Worm (Caenorhabditis elegans) whole organism, young adult: ENCODE measurements around the gene odd-1.

Source experiments
- B0019.2 ChIP-seq: fragments of 200-800 bp; sonication (Bioruptor generic); conservative IDR thresholded peaks from 2 replicates; pipeline ENCODE4 v1.3.6; 2022; ENCODE audit warnings: missing genetic modification reagents, missing genetic modification characterization, missing compliant biosample characterization
- D2030.7 ChIP-seq: fragments of 200-800 bp; sonication (Bioruptor generic); IDR thresholded peaks from 2 replicates; pipeline ENCODE4 v1.3.6; 2022; ENCODE audit warnings: missing genetic modification reagents, missing genetic modification characterization, missing compliant biosample characterization
- F33H1.4 ChIP-seq: fragments of 200-800 bp; sonication (Bioruptor generic); IDR thresholded peaks from 2 replicates; pipeline ENCODE4 v1.3.6; 2022; ENCODE audit warnings: missing genetic modification reagents, missing genetic modification characterization, missing compliant biosample characterization
- F49E8.2 ChIP-seq: sonication (generic microtip); optimal IDR thresholded peaks from 3 replicates; lab custom pipeline; 2017; ENCODE audit warnings: missing genetic modification characterization, mild to moderate bottlenecking, missing compliant biosample characterization, antibody characterized with exemption, moderate library complexity; ENCODE audit not compliant: insufficient read depth
- F52B5.7 ChIP-seq: sonication (generic microtip); optimal IDR thresholded peaks from 2 replicates; lab custom pipeline; 2016; ENCODE audit warnings: mild to moderate bottlenecking, missing genetic modification characterization, missing compliant biosample characterization
- F57A8.1 ChIP-seq: fragments of 200-800 bp; sonication (Bioruptor generic); optimal IDR thresholded peaks from 2 replicates; lab custom pipeline; 2018; ENCODE audit warnings: mild to moderate bottlenecking, missing genetic modification characterization, moderate library complexity, missing compliant biosample characterization
- K11D2.4 ChIP-seq: fragments of 200-800 bp; sonication (Bioruptor generic); IDR thresholded peaks from 2 replicates; pipeline ENCODE4 v1.3.6; 2022; ENCODE audit warnings: missing genetic modification reagents, missing genetic modification characterization, missing compliant biosample characterization
- T07F8.4 ChIP-seq: sonication (generic microtip); optimal IDR thresholded peaks from 2 replicates; lab custom pipeline; 2016; ENCODE audit warnings: mild to moderate bottlenecking, missing genetic modification characterization, moderate library complexity, missing compliant biosample characterization
- T26A5.8 ChIP-seq: sonication (generic microtip); optimal IDR thresholded peaks from 2 replicates; lab custom pipeline; 2016; ENCODE audit warnings: missing genetic modification characterization, missing compliant biosample characterization
- Y67H2A.10 ChIP-seq: fragments of 200-800 bp; sonication (Bioruptor generic); conservative IDR thresholded peaks from 2 replicates; pipeline ENCODE4 v1.3.6; 2022; ENCODE audit warnings: missing genetic modification reagents, missing genetic modification characterization, missing compliant biosample characterization
- Y79H2A.3 ChIP-seq: fragments of 200-800 bp; sonication (Bioruptor generic); conservative IDR thresholded peaks from 2 replicates; pipeline ENCODE4 v1.3.6; 2022; ENCODE audit warnings: missing genetic modification reagents, missing genetic modification characterization, missing compliant biosample characterization
- aptf-3 ChIP-seq: fragments of 200-800 bp; sonication (Bioruptor generic); IDR thresholded peaks from 2 replicates; pipeline ENCODE4 v1.3.6; 2022; ENCODE audit warnings: missing genetic modification characterization, missing compliant biosample characterization
- atf-7 ChIP-seq: sonication (generic microtip); optimal IDR thresholded peaks from 2 replicates; lab custom pipeline; 2017; ENCODE audit warnings: mild to moderate bottlenecking, missing genetic modification characterization, missing compliant biosample characterization
- attf-5 ChIP-seq: fragments of 200-800 bp; sonication (Bioruptor generic); optimal IDR thresholded peaks from 2 replicates; lab custom pipeline; 2018; ENCODE audit warnings: mild to moderate bottlenecking, missing genetic modification characterization, missing compliant biosample characterization
- bed-1 ChIP-seq: fragments of 200-800 bp; sonication (Bioruptor generic); IDR thresholded peaks from 2 replicates; pipeline ENCODE4 v1.3.6; 2022; ENCODE audit warnings: missing genetic modification reagents, missing genetic modification characterization, missing compliant biosample characterization
- bed-2 ChIP-seq: fragments of 200-800 bp; sonication (Bioruptor generic); IDR thresholded peaks from 2 replicates; pipeline ENCODE4 v1.3.6; 2022; ENCODE audit warnings: missing genetic modification reagents, missing genetic modification characterization, missing compliant biosample characterization
- ccch-3 ChIP-seq: fragments of 200-800 bp; sonication (Bioruptor generic); optimal IDR thresholded peaks from 2 replicates; lab custom pipeline; 2018; ENCODE audit warnings: mild to moderate bottlenecking, missing genetic modification characterization, missing compliant biosample characterization
- ceh-40 ChIP-seq: fragments of 200-800 bp; sonication (Bioruptor generic); IDR thresholded peaks from 2 replicates; pipeline ENCODE4 v1.3.6; 2022; ENCODE audit warnings: missing genetic modification characterization, missing compliant biosample characterization
- ceh-58 ChIP-seq: fragments of 200-800 bp; sonication (Bioruptor generic); IDR thresholded peaks from 2 replicates; pipeline ENCODE4 v1.3.6; 2022; ENCODE audit warnings: missing genetic modification characterization, missing compliant biosample characterization
- die-1 ChIP-seq: sonication (generic microtip); optimal IDR thresholded peaks from 2 replicates; lab custom pipeline; 2016; ENCODE audit warnings: missing genotype, mild to moderate bottlenecking, missing genetic modification characterization, missing compliant biosample characterization
- efl-1 ChIP-seq: fragments of 150-350 bp; optimal IDR thresholded peaks from 2 replicates; lab custom pipeline; 2014; ENCODE audit warnings: missing biosample characterization, missing genetic modification reagents, missing genetic modification characterization
- gei-17 ChIP-seq: fragments of 200-800 bp; sonication (Bioruptor generic); optimal IDR thresholded peaks from 2 replicates; lab custom pipeline; 2018; ENCODE audit warnings: mild to moderate bottlenecking, missing genetic modification characterization, missing compliant biosample characterization
- hmg-1.2 ChIP-seq: fragments of 200-800 bp; sonication (Bioruptor generic); IDR thresholded peaks from 2 replicates; pipeline ENCODE4 v1.3.6; 2022; ENCODE audit warnings: missing genetic modification reagents, missing genetic modification characterization, missing compliant biosample characterization
- let-526 ChIP-seq: fragments of 200-800 bp; sonication (Bioruptor generic); IDR thresholded peaks from 2 replicates; pipeline ENCODE4 v1.3.6; 2022; ENCODE audit warnings: missing genetic modification reagents, missing genetic modification characterization, missing compliant biosample characterization
- lin-54 ChIP-seq: fragments of 200-800 bp; sonication (Bioruptor generic); optimal IDR thresholded peaks from 2 replicates; lab custom pipeline; 2018; ENCODE audit warnings: mild to moderate bottlenecking, missing genetic modification characterization, missing compliant biosample characterization
- lsy-27 ChIP-seq: sonication (generic microtip); optimal IDR thresholded peaks from 2 replicates; lab custom pipeline; 2017; ENCODE audit warnings: missing genetic modification characterization, mild to moderate bottlenecking, missing compliant biosample characterization, antibody characterized with exemption, missing genotype, borderline replicate concordance; ENCODE audit not compliant: insufficient read depth
- madf-6 ChIP-seq: fragments of 200-800 bp; sonication (Bioruptor generic); IDR thresholded peaks from 2 replicates; pipeline ENCODE4 v1.3.6; 2022; ENCODE audit warnings: missing genetic modification reagents, missing genetic modification characterization, missing compliant biosample characterization
- madf-8 ChIP-seq: fragments of 200-800 bp; sonication (Bioruptor generic); conservative IDR thresholded peaks from 2 replicates; pipeline ENCODE4 v1.3.6; 2022; ENCODE audit warnings: missing genetic modification reagents, missing genetic modification characterization, missing compliant biosample characterization
- mcd-1 ChIP-seq: fragments of 200-800 bp; sonication (Bioruptor generic); IDR thresholded peaks from 2 replicates; pipeline ENCODE4 v1.3.6; 2022; ENCODE audit warnings: missing genetic modification reagents, missing genetic modification characterization, missing compliant biosample characterization
- mes-4 ChIP-seq: sonication (generic microtip); optimal IDR thresholded peaks from 2 replicates; lab custom pipeline; 2016; ENCODE audit warnings: missing genotype, missing genetic modification characterization, missing compliant biosample characterization
- nfya-2 ChIP-seq: fragments of 200-800 bp; sonication (Bioruptor generic); IDR thresholded peaks from 2 replicates; pipeline ENCODE4 v1.3.6; 2022; ENCODE audit warnings: missing genetic modification reagents, missing genetic modification characterization, missing compliant biosample characterization
- nhr-80 ChIP-seq: sonication (generic microtip); optimal IDR thresholded peaks from 2 replicates; lab custom pipeline; 2016; ENCODE audit warnings: missing genetic modification characterization, missing compliant biosample characterization
- pbrm-1 ChIP-seq: fragments of 200-800 bp; sonication (Bioruptor generic); IDR thresholded peaks from 2 replicates; pipeline ENCODE4 v1.3.6; 2022; ENCODE audit warnings: missing genetic modification reagents, missing genetic modification characterization, missing compliant biosample characterization
- pha-4 ChIP-seq: fragments of 150-350 bp; sonication (generic microtip); optimal IDR thresholded peaks from 2 replicates; lab custom pipeline; 2014; ENCODE audit warnings: missing biosample characterization, missing genetic modification reagents, missing genetic modification characterization
- rpc-1 ChIP-seq, 2 experiments: fragments of 150-350 bp in 1 of 2; sonication (generic microtip) in 1 of 2; optimal IDR thresholded peaks; 2 replicates each; lab custom pipeline; 2014 to 2018; ENCODE audit warnings: missing biosample characterization in 1 of 2, missing genetic modification characterization in 1 of 2, missing genetic modification reagents in 1 of 2, missing genotype in 1 of 2
- sea-2 ChIP-seq: fragments of 200-800 bp; sonication (Bioruptor generic); IDR thresholded peaks from 2 replicates; pipeline ENCODE4 v1.3.6; 2022; ENCODE audit warnings: missing genetic modification characterization, missing compliant biosample characterization
- snpc-1.1 ChIP-seq: sonication (generic microtip); optimal IDR thresholded peaks from 2 replicates; lab custom pipeline; 2017; ENCODE audit warnings: missing genetic modification characterization, mild to moderate bottlenecking, missing compliant biosample characterization, antibody characterized with exemption, moderate library complexity, missing genotype, missing genetic modification reagents; ENCODE audit not compliant: insufficient read depth
- snpc-4 ChIP-seq, 5 experiments: fragments of 150-350 bp in 1 of 5; sonication (generic microtip) in 4 of 5; optimal IDR thresholded peaks; 2 replicates each; lab custom pipeline; 2014 to 2018; ENCODE audit warnings: missing genetic modification characterization in 5 of 5, missing biosample characterization in 3 of 5, antibody characterized with exemption in 2 of 5, mild to moderate bottlenecking in 2 of 5, missing compliant biosample characterization in 2 of 5, missing genotype in 2 of 5, moderate library complexity in 2 of 5, missing genetic modification reagents in 1 of 5
- sptf-2 ChIP-seq: fragments of 200-800 bp; sonication (Bioruptor generic); optimal IDR thresholded peaks from 2 replicates; lab custom pipeline; 2018; ENCODE audit warnings: mild to moderate bottlenecking, missing genetic modification characterization, missing compliant biosample characterization
- tlf-1 ChIP-seq: fragments of 200-800 bp; sonication (Bioruptor generic); optimal IDR thresholded peaks from 2 replicates; lab custom pipeline; 2018; ENCODE audit warnings: mild to moderate bottlenecking, missing genetic modification characterization, missing compliant biosample characterization
- unc-130 ChIP-seq: sonication (generic microtip); optimal IDR thresholded peaks from 2 replicates; lab custom pipeline; 2016; ENCODE audit warnings: missing genetic modification reagents, missing genetic modification characterization, missing compliant biosample characterization
- xnd-1 ChIP-seq: sonication (generic microtip); optimal IDR thresholded peaks from 2 replicates; lab custom pipeline; 2016; ENCODE audit warnings: missing genotype, missing genetic modification reagents, missing genetic modification characterization, missing compliant biosample characterization
- ztf-18 ChIP-seq: sonication (generic microtip); optimal IDR thresholded peaks from 2 replicates; lab custom pipeline; 2016; ENCODE audit warnings: missing genotype, mild to moderate bottlenecking, missing genetic modification characterization, missing compliant biosample characterization
- ztf-22 ChIP-seq: fragments of 200-800 bp; sonication (Bioruptor generic); optimal IDR thresholded peaks from 2 replicates; lab custom pipeline; 2018; ENCODE audit warnings: mild to moderate bottlenecking, missing genetic modification characterization, moderate library complexity, missing compliant biosample characterization
- ztf-3 ChIP-seq: fragments of 200-800 bp; sonication (Bioruptor generic); optimal IDR thresholded peaks from 2 replicates; lab custom pipeline; 2018; ENCODE audit warnings: mild to moderate bottlenecking, missing genetic modification characterization, missing compliant biosample characterization

odd-1 gene

ce11 chrIII:7107965-7108364 is at the start of gene odd-1:
Gene odd-1, plus strand, starts transcription at chrIII:7108313.
- peak; percentile 39 for TF ChIP-seq nhr-80 (tag; lab: Kevin White, UChicago)
- no peak for TF ChIP-seq K11D2.4 (GFP tag; lab: Robert Waterston, UW)

ce11 chrIII:7060531-7061095 is 47.5 kb upstream of the odd-1 start, which contains the start of gene egg-2:
Gene egg-2, minus strand, starts transcription at chrIII:7060583.
- TF ChIP-seq mes-4 (tag; lab: Kevin White, UChicago) = no peak
- no peak for TF ChIP-seq attf-5 (GFP tag; lab: Kevin White, UChicago)
- TF ChIP-seq K11D2.4 (GFP tag; lab: Robert Waterston, UW) = no peak
- no peak for TF ChIP-seq rpc-1 (optimal IDR thresholded peaks at IDR 0.05; lab: Kevin White, UChicago)
- TF ChIP-seq rpc-1 (tag; optimal IDR thresholded peaks at IDR 0.05; lab: Kevin White, UChicago) = no peak
- no peak; the same call in 1 of the 2 replicates for TF ChIP-seq madf-8
- no peak for TF ChIP-seq sea-2 (GFP tag; lab: Robert Waterston, UW)
- no peak for TF ChIP-seq nfya-2 (GFP tag; lab: Robert Waterston, UW)
- TF ChIP-seq ztf-22 = no peak
- TF ChIP-seq F57A8.1 (GFP tag; lab: Kevin White, UChicago) = no peak
- TF ChIP-seq F49E8.2 = no peak
- TF ChIP-seq pbrm-1 = no peak
- TF ChIP-seq let-526 (GFP tag; lab: Robert Waterston, UW) = no peak
- TF ChIP-seq snpc-1.1 = no peak
- no peak for TF ChIP-seq B0019.2 (GFP tag; lab: Robert Waterston, UW)
- TF ChIP-seq sptf-2 (GFP tag; lab: Kevin White, UChicago) = no peak
- no peak for TF ChIP-seq die-1 (tag; lab: Kevin White, UChicago)
- no peak for TF ChIP-seq Y67H2A.10
- TF ChIP-seq F52B5.7 (tag; lab: Kevin White, UChicago) = no peak
- TF ChIP-seq ztf-3 (GFP tag; lab: Kevin White, UChicago) = no peak
- peak; percentile 77 for TF ChIP-seq madf-6 (GFP tag; lab: Robert Waterston, UW)
- no peak for TF ChIP-seq aptf-3 (GFP tag; lab: Robert Waterston, UW)
- TF ChIP-seq snpc-4 (GFP tag; optimal IDR thresholded peaks at IDR 0.05; lab: Kevin White, UChicago) = no peak
- no peak for TF ChIP-seq snpc-4 (tag; optimal IDR thresholded peaks at IDR 0.05; lab: Kevin White, UChicago)
- peak; percentile 16; the same call in 1 of the 2 replicates for TF ChIP-seq hmg-1.2 (GFP tag; lab: Robert Waterston, UW)
- TF ChIP-seq mcd-1 = no peak
- peak; percentile 69 for TF ChIP-seq efl-1 (GFP tag; lab: Kevin White, UChicago)
- no peak for TF ChIP-seq lsy-27 (tag; lab: Kevin White, UChicago)
- TF ChIP-seq D2030.7 (GFP tag; lab: Robert Waterston, UW) = peak; percentile 17; the same call in 1 of the 2 replicates
- no peak for TF ChIP-seq ccch-3 (GFP tag; lab: Kevin White, UChicago)
- no peak for TF ChIP-seq bed-1 (GFP tag; lab: Robert Waterston, UW)
- no peak for TF ChIP-seq Y79H2A.3 (GFP tag; lab: Robert Waterston, UW)
- TF ChIP-seq T07F8.4 = no peak
- TF ChIP-seq lin-54 (GFP tag; lab: Kevin White, UChicago) = peak; percentile 55
- TF ChIP-seq gei-17 (GFP tag; lab: Kevin White, UChicago) = no peak
- no peak for TF ChIP-seq ceh-58
- TF ChIP-seq ceh-40 (GFP tag; lab: Robert Waterston, UW) = no peak
- no peak for TF ChIP-seq unc-130 (GFP tag; lab: Kevin White, UChicago)
- TF ChIP-seq tlf-1 (GFP tag; lab: Kevin White, UChicago) = no peak
- no peak for TF ChIP-seq bed-2 (GFP tag; lab: Robert Waterston, UW)
- TF ChIP-seq atf-7 = no peak
- TF ChIP-seq pha-4 (tag; lab: Kevin White, UChicago) = no peak
- no peak for TF ChIP-seq T26A5.8 (tag; lab: Kevin White, UChicago)
- peak; percentile 79 for TF ChIP-seq F33H1.4 (GFP tag; lab: Robert Waterston, UW)
- no peak for TF ChIP-seq ztf-18 (tag; lab: Kevin White, UChicago)
- TF ChIP-seq xnd-1 (tag; lab: Kevin White, UChicago) = peak; percentile 39
